Worm (Caenorhabditis elegans): ENCODE measurements around the gene nekl-4.

- TF ChIP-seq lin-1 (GFP tag; IDR thresholded peaks at IDR 0.05), result no peak
- TF ChIP-seq lin-15B (tag; optimal IDR thresholded peaks at IDR 0.05), result no peak
- TF ChIP-seq nhr-10 (tag; optimal IDR thresholded peaks at IDR 0.05), result peak; percentile 76
- peak; percentile 99 for TF ChIP-seq aha-1 (tag)
- no peak for TF ChIP-seq ceh-28 (tag; optimal IDR thresholded peaks at IDR 0.05)
- TF ChIP-seq pqm-1 (tag; optimal IDR thresholded peaks at IDR 0.05), result no peak
- no peak for TF ChIP-seq nhr-28 (tag; optimal IDR thresholded peaks at IDR 0.05)
- peak; percentile 18 for TF ChIP-seq hlh-11 (tag; optimal IDR thresholded peaks at IDR 0.05)
- no peak for TF ChIP-seq fos-1 (tag; optimal IDR thresholded peaks at IDR 0.05)
- TF ChIP-seq skn-1 (tag; optimal IDR thresholded peaks at IDR 0.05), result no peak
- no peak for TF ChIP-seq nhr-76 (tag; optimal IDR thresholded peaks at IDR 0.05)
- no peak for TF ChIP-seq unc-62 (GFP tag; optimal IDR thresholded peaks at IDR 0.05 in 1 of 2)
- no peak for TF ChIP-seq unc-62 (tag; optimal IDR thresholded peaks at IDR 0.05)
- TF ChIP-seq aly-2 (tag; optimal IDR thresholded peaks at IDR 0.05), result no peak
- no peak for TF ChIP-seq nhr-237 (tag; optimal IDR thresholded peaks at IDR 0.05)
Measured at ce11 chrIII:5506023-5506597, 11.2 kb downstream of the nekl-4 start.

Measured in whole organism, L4 larva.